Fruit fly (Drosophila melanogaster): Measurements from ENCODE around the gene CG32720.

Gene CG32720

DNA sequence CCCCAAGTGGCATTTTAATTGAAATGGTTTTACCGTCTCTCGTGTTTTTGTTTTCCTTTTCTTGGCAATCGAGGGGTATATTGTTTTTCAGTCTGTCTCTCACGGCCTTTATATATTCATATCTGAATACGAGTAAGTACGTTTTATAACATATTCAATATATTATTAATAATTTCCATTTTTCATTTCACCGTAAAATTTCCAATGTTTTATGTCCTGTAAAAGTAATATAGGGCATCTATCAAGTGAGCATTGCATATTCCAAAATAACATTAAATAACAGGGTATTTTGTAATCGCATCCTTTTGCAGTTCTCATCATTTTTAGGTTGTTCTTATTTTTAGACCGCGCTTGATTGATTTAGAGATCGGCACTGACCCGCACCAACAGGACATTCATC is 32.9 kb upstream of the CG32720 start:
- TF ChIP-seq Crg-1 (GFP tag; optimal IDR thresholded peaks at IDR 0.05) = no peak
- TF ChIP-seq toe (GFP tag; optimal IDR thresholded peaks at IDR 0.05) = no peak
- no peak for TF ChIP-seq tj (GFP tag; optimal IDR thresholded peaks at IDR 0.05)
- TF ChIP-seq ovo (GFP tag; optimal IDR thresholded peaks at IDR 0.05) = no peak
- no peak for TF ChIP-seq CG5204 (GFP tag; optimal IDR thresholded peaks at IDR 0.05)
- no peak for TF ChIP-seq kay (GFP tag; ENCODE audit: borderline replicate concordance)
- no peak for TF ChIP-seq Hr96 (GFP tag; optimal IDR thresholded peaks at IDR 0.05)
- TF ChIP-seq bab1 (GFP tag; optimal IDR thresholded peaks at IDR 0.05) = no peak
- no peak for TF ChIP-seq cic (GFP tag; optimal IDR thresholded peaks at IDR 0.05)
- no peak for TF ChIP-seq CG14711 (tag; optimal IDR thresholded peaks at IDR 0.05)
- no peak for TF ChIP-seq CG1620 (GFP tag; optimal IDR thresholded peaks at IDR 0.05)
- TF ChIP-seq CG11617 (GFP tag; optimal IDR thresholded peaks at IDR 0.05) = no peak
- TF ChIP-seq CG7045 (GFP tag; optimal IDR thresholded peaks at IDR 0.05) = no peak
- no peak for TF ChIP-seq Mnt (GFP tag; optimal IDR thresholded peaks at IDR 0.05)
- no peak for TF ChIP-seq cnc (optimal IDR thresholded peaks at IDR 0.05)
- TF ChIP-seq CG33017 (tag; optimal IDR thresholded peaks at IDR 0.05) = no peak

DNA sequence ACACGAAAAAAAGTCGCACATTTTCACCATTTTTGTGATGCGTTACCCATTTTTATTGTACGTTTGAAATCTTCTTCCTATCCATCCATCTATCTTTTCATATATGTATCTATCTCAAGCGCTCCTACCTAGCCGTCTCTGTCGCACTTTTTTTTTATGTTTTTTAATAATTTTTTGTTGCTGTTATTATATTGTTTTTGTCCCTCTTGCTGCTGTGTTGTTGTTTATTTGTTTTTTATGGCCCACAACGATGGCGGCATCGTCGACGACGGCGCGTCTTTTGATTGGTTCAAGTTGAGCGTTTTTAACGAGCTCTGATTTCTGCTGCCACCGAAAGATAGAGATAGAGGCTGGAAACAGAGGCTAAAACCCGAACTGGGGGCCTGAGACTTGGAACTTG is 31.6 kb upstream of the CG32720 start:
- TF ChIP-seq Hr96 (GFP tag; optimal IDR thresholded peaks at IDR 0.05) = no peak
- no peak for TF ChIP-seq Crg-1 (GFP tag; optimal IDR thresholded peaks at IDR 0.05)
- TF ChIP-seq toe (GFP tag; optimal IDR thresholded peaks at IDR 0.05) = no peak
- no peak for TF ChIP-seq cic (GFP tag; optimal IDR thresholded peaks at IDR 0.05)
- TF ChIP-seq Clk (GFP tag; optimal IDR thresholded peaks at IDR 0.05) = no peak
- TF ChIP-seq CG11617 (GFP tag; optimal IDR thresholded peaks at IDR 0.05) = no peak
- no peak for TF ChIP-seq bab1 (GFP tag; optimal IDR thresholded peaks at IDR 0.05)
- TF ChIP-seq CG14711 (tag; optimal IDR thresholded peaks at IDR 0.05) = no peak

DNA sequence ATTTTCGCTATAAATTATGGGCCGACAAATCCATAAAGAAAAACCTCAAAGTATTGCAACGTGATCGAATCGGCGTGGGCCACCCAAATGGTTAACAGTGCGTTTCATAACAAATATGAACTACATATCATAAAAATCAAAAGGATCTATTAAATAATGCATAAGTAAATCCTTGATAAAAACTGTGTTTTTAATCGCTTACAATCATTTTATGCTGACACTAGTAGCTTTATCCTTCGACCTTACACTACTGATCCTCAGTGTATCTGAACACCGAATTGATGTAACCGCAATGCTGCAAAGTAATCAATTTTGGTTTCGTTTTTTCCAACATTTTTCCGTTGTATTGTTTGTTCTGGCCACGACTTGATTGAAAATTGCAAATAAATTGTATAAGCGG is 25.9 kb upstream of the CG32720 start:
- TF ChIP-seq CG33017 (tag; optimal IDR thresholded peaks at IDR 0.05) (no peak), bab1 (GFP tag; optimal IDR thresholded peaks at IDR 0.05) (peak; percentile 47)

DNA sequence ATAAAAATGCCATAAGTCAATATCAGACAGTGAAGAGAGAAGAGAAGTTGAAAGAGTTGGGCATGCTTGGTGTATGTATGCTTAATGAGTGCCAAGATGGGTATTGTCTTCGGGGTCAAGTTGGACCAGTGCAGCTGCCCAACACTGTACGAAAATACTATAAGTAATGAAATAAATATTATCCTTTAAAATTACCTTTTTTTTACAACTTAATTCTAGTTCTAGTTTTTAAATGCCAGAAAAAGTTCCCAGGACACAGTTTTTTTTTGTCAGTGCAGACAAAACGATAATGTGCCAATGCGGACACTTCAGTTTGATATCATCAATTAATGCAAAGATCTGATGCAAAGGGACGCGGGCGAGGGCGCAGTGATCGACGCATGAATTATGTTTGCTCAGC is 24.0 kb upstream of the CG32720 start:
- TF ChIP-seq pad (GFP tag; optimal IDR thresholded peaks at IDR 0.05) = no peak

DNA sequence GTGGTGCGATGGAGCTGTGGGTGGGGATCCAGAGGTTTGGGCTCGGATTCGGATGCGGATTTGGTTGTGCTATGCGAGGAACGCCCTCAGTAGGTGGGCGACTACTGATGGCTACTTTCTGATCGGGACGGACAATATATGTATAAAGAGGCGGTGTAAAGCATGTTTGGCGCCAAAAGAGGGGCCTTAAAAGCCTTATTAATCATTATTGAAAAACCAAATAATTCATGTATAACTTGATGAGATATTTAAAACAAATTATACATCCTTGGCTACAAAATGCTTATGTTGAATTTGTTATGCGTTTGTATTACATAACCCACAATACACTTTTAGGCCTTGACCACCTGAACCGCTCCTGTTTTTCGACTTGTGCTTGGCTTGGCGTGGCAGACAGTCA is 23.2 kb upstream of the CG32720 start:
- no peak for TF ChIP-seq pad (GFP tag; optimal IDR thresholded peaks at IDR 0.05)
- no peak for TF ChIP-seq CG7101 (tag; optimal IDR thresholded peaks at IDR 0.05)
- no peak for TF ChIP-seq CG14711 (tag; optimal IDR thresholded peaks at IDR 0.05)
- TF ChIP-seq toe (GFP tag; optimal IDR thresholded peaks at IDR 0.05) = no peak
- TF ChIP-seq kay (GFP tag; ENCODE audit: borderline replicate concordance) = no peak
- TF ChIP-seq Crg-1 (GFP tag; optimal IDR thresholded peaks at IDR 0.05) = no peak
- no peak for TF ChIP-seq Mnt (GFP tag; optimal IDR thresholded peaks at IDR 0.05)

DNA sequence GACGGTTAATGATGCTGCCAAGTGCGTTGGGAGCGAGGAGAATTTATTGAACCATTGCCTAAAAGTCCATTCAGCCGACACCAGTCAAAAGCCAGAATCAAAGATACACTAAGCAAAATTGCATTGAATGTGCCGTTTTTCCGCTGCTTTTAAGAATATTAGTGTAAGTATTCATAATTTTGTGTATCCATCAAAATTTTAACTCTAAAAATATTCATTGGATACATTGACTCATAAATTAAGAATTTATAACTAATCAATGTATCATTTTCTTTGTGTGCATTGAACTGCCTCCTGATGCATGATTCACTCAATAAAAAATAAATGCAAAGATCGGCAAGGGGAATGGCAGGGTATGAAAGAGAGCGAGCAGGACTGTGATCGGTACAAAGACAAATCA is 21.9 kb upstream of the CG32720 start:
- TF ChIP-seq CG1620 (GFP tag; optimal IDR thresholded peaks at IDR 0.05) (no peak), ovo (GFP tag; optimal IDR thresholded peaks at IDR 0.05) (no peak), cic (GFP tag; optimal IDR thresholded peaks at IDR 0.05) (no peak), Clk (GFP tag; optimal IDR thresholded peaks at IDR 0.05) (no peak), CG11617 (GFP tag; optimal IDR thresholded peaks at IDR 0.05) (no peak), cnc (optimal IDR thresholded peaks at IDR 0.05) (no peak), CG33017 (tag; optimal IDR thresholded peaks at IDR 0.05) (no peak), toe (GFP tag; optimal IDR thresholded peaks at IDR 0.05) (no peak), Hr96 (GFP tag; optimal IDR thresholded peaks at IDR 0.05) (no peak), CG12768 (GFP tag; optimal IDR thresholded peaks at IDR 0.05) (no peak), tj (GFP tag; optimal IDR thresholded peaks at IDR 0.05) (no peak), CG7045 (GFP tag; optimal IDR thresholded peaks at IDR 0.05) (no peak), pad (GFP tag; optimal IDR thresholded peaks at IDR 0.05) (no peak), CG14711 (tag; optimal IDR thresholded peaks at IDR 0.05) (no peak), kay (GFP tag; ENCODE audit: borderline replicate concordance) (no peak), CG7101 (tag; optimal IDR thresholded peaks at IDR 0.05) (no peak), CG5204 (GFP tag; optimal IDR thresholded peaks at IDR 0.05) (no peak), bab1 (GFP tag; optimal IDR thresholded peaks at IDR 0.05) (no peak), Crg-1 (GFP tag; optimal IDR thresholded peaks at IDR 0.05) (no peak)

DNA sequence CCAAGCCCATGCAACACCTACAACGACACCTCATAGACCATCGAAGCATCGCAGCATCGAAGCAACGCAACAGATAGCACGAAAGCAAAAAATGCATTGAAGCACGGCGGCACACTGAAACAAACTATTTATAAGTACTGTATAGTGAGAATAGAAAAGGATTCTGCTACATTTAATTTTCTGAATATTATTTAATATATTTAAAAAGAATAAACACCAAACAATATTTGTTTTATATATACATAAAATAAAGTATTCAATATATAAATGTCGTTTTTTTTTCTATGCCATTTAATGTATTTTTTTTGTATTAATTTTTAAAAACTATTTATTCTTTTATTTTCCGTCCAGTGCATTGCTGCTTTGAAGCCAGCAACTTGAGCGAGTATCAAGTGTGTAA is 20.9 kb upstream of the CG32720 start:
- TF ChIP-seq ovo (GFP tag; optimal IDR thresholded peaks at IDR 0.05) (no peak), Mnt (GFP tag; optimal IDR thresholded peaks at IDR 0.05) (no peak), toe (GFP tag; optimal IDR thresholded peaks at IDR 0.05) (no peak), CG5204 (GFP tag; optimal IDR thresholded peaks at IDR 0.05) (no peak), CG11617 (GFP tag; optimal IDR thresholded peaks at IDR 0.05) (no peak)

DNA sequence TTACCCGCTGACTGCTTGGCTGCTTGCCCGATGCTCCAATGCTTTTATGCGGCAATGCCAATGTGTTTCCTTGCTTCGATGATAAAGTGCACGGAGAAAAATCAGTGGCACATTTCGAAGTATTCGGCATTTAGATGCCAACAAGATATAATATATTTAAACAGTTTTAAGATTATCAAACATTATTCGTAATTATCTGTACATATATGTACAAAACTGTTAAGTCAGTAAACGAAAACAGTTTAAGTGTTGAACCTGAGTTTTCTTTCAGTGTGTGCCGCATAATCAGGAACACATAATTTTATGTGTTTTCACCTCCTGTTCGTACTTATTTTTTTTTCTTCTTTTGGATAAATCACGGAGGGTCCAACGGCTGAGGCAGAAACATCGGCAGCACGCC is 19.5 kb upstream of the CG32720 start:
- no peak for TF ChIP-seq tj (GFP tag; optimal IDR thresholded peaks at IDR 0.05)
- no peak for TF ChIP-seq CG5204 (GFP tag; optimal IDR thresholded peaks at IDR 0.05)
- TF ChIP-seq ovo (GFP tag; optimal IDR thresholded peaks at IDR 0.05) = no peak
- TF ChIP-seq CG7045 (GFP tag; optimal IDR thresholded peaks at IDR 0.05) = no peak
- no peak for TF ChIP-seq Mnt (GFP tag; optimal IDR thresholded peaks at IDR 0.05)
- no peak for TF ChIP-seq cic (GFP tag; optimal IDR thresholded peaks at IDR 0.05)
- no peak for TF ChIP-seq pad (GFP tag; optimal IDR thresholded peaks at IDR 0.05)
- TF ChIP-seq CG12768 (GFP tag; optimal IDR thresholded peaks at IDR 0.05) = no peak
- TF ChIP-seq CG7101 (tag; optimal IDR thresholded peaks at IDR 0.05) = no peak
- TF ChIP-seq kay (GFP tag; ENCODE audit: borderline replicate concordance) = no peak
- TF ChIP-seq bab1 (GFP tag; optimal IDR thresholded peaks at IDR 0.05) = no peak
- TF ChIP-seq toe (GFP tag; optimal IDR thresholded peaks at IDR 0.05) = no peak
- TF ChIP-seq CG11617 (GFP tag; optimal IDR thresholded peaks at IDR 0.05) = no peak
- TF ChIP-seq Hr96 (GFP tag; optimal IDR thresholded peaks at IDR 0.05) = no peak
- TF ChIP-seq CG14711 (tag; optimal IDR thresholded peaks at IDR 0.05) = no peak
- TF ChIP-seq CG1620 (GFP tag; optimal IDR thresholded peaks at IDR 0.05) = no peak
- no peak for TF ChIP-seq Clk (GFP tag; optimal IDR thresholded peaks at IDR 0.05)

Measured in whole organism, adult.